Fruit fly (Drosophila melanogaster) whole organism, wandering third instar larva: ENCODE measurements around the gene Eip63E.

ENCODE experiments used
- GATAd ChIP-seq: sonication (Bioruptor generic); optimal IDR thresholded peaks from 2 replicates; lab custom pipeline; 2016; ENCODE audit warnings: missing biosample characterization, missing genetic modification characterization
- N ChIP-seq: fragments of >200 bp; optimal IDR thresholded peaks from 2 replicates; lab custom pipeline; 2018; ENCODE audit warnings: missing biosample characterization, missing external identifiers, missing genetic modification characterization
- dmrt93B ChIP-seq: fragments of 200-800 bp; sonication (Bioruptor generic); optimal IDR thresholded peaks from 2 replicates; lab custom pipeline; 2018; ENCODE audit warnings: missing biosample characterization, mild to moderate bottlenecking, missing genetic modification characterization
- h ChIP-seq: fragments of 200-800 bp; sonication (Bioruptor generic); optimal IDR thresholded peaks from 3 replicates; lab custom pipeline; 2016; ENCODE audit warnings: missing biosample characterization, mild to moderate bottlenecking, missing genetic modification characterization
- jim ChIP-seq: fragments of 175-275, 200-325 bp; sonication (Bioruptor generic); optimal IDR thresholded peaks from 2 replicates; lab custom pipeline; 2016; ENCODE audit warnings: missing biosample characterization, mild to moderate bottlenecking, missing genetic modification characterization
- psq ChIP-seq: fragments of 200-800 bp; sonication (Bioruptor generic); optimal IDR thresholded peaks from 3 replicates; lab custom pipeline; 2017; ENCODE audit warnings: missing biosample characterization, mild to moderate bottlenecking, missing genetic modification characterization, moderate library complexity

dm6 chr3L:3632500-3633183, 117.1 kb downstream of the Eip63E start:
- TF ChIP-seq psq (peak; percentile 2), dmrt93B (GFP tag; lab: Kevin White, UChicago) (peak; percentile 9), h (GFP tag; lab: Kevin White, UChicago) (no peak), GATAd (GFP tag; lab: Kevin White, UChicago) (no peak), N (GFP tag; lab: Kevin White, UChicago) (no peak), jim (GFP tag; lab: Kevin White, UChicago) (no peak)
